Fruit fly (Drosophila melanogaster): ENCODE results near the gene CG17776.

dm6 chrX:2199303-2199702 is 14.8 kb downstream of the CG17776 start:
- TF ChIP-seq psq (optimal IDR thresholded peaks at IDR 0.05) (no peak), Dll (optimal IDR thresholded peaks at IDR 0.05) (no peak), pan (optimal IDR thresholded peaks at IDR 0.05) (no peak), CG8478 (optimal IDR thresholded peaks at IDR 0.05) (no peak), usp (GFP tag; optimal IDR thresholded peaks at IDR 0.05) (no peak), EcR (GFP tag; optimal IDR thresholded peaks at IDR 0.05) (no peak)
